Worm (Caenorhabditis elegans) whole organism, L2 larva: Measurements from ENCODE around the gene bnc-1.
A peak's percentile ranks its signal among the peaks of the same experiment; 100 is the strongest.

ENCODE experiments used
- F13H6.1 ChIP-seq: sonication (generic microtip); optimal IDR thresholded peaks from 2 replicates; lab custom pipeline; 2016; ENCODE audit warnings: missing genetic modification characterization, missing compliant biosample characterization
- ZK546.5 ChIP-seq: sonication (generic microtip); optimal IDR thresholded peaks from 2 replicates; lab custom pipeline; 2017; ENCODE audit warnings: missing biosample characterization, missing genetic modification characterization
- ceh-82 ChIP-seq: fragments of 150-350 bp; optimal IDR thresholded peaks from 2 replicates; lab custom pipeline; 2014; ENCODE audit warnings: missing biosample characterization, missing genetic modification characterization
- crh-2 ChIP-seq: sonication (generic microtip); optimal IDR thresholded peaks from 2 replicates; lab custom pipeline; 2017; ENCODE audit warnings: missing biosample characterization, missing genetic modification characterization
- egl-27 ChIP-seq: sonication (generic microtip); optimal IDR thresholded peaks from 3 replicates; lab custom pipeline; 2017; ENCODE audit warnings: missing biosample characterization, missing genetic modification reagents, missing genetic modification characterization
- gmeb-1 ChIP-seq: fragments of 150-350 bp; optimal IDR thresholded peaks from 2 replicates; lab custom pipeline; 2014; ENCODE audit warnings: missing biosample characterization, missing genetic modification characterization
- lin-11 ChIP-seq: fragments of 150-350 bp; sonication (generic microtip); optimal IDR thresholded peaks from 2 replicates; lab custom pipeline; 2014; ENCODE audit warnings: missing biosample characterization, missing genetic modification characterization, inconsistent platforms, mixed read lengths
- mdl-1 ChIP-seq, 2 experiments: fragments of 150-350 bp in 1 of 2; sonication (generic microtip) in 1 of 2; optimal IDR thresholded peaks; 2 replicates each; lab custom pipeline; 2017; ENCODE audit warnings: missing biosample characterization in 2 of 2, missing genetic modification characterization in 2 of 2
- nhr-12 ChIP-seq: fragments of 150-350 bp; optimal IDR thresholded peaks from 2 replicates; lab custom pipeline; 2014; ENCODE audit warnings: missing biosample characterization, missing genetic modification characterization
- nhr-129 ChIP-seq: fragments of 150-350 bp; optimal IDR thresholded peaks from 2 replicates; lab custom pipeline; 2014; ENCODE audit warnings: missing biosample characterization, missing genetic modification characterization
- nhr-21 ChIP-seq: fragments of 150-350 bp; optimal IDR thresholded peaks from 2 replicates; lab custom pipeline; 2014; ENCODE audit warnings: missing biosample characterization, missing genetic modification characterization
- nhr-25 ChIP-seq: fragments of 150-350 bp; sonication (generic microtip); optimal IDR thresholded peaks from 3 replicates; lab custom pipeline; 2014; ENCODE audit warnings: missing biosample characterization, missing genetic modification characterization
- nhr-6 ChIP-seq: fragments of 150-350 bp; optimal IDR thresholded peaks from 2 replicates; lab custom pipeline; 2014; ENCODE audit warnings: missing biosample characterization, missing genetic modification characterization
- nhr-77 ChIP-seq: fragments of 150-350 bp; optimal IDR thresholded peaks from 2 replicates; lab custom pipeline; 2014; ENCODE audit warnings: missing biosample characterization, missing genetic modification characterization
- skn-1 ChIP-seq: sonication (generic microtip); optimal IDR thresholded peaks from 2 replicates; lab custom pipeline; 2017; ENCODE audit warnings: missing biosample characterization, missing genetic modification characterization
- sma-9 ChIP-seq, 2 experiments: fragments of 150-350 bp in 1 of 2; sonication (generic microtip) in 1 of 2; optimal IDR thresholded peaks; 2 replicates each; lab custom pipeline; 2014 to 2016; ENCODE audit warnings: missing genetic modification characterization in 2 of 2, mild to moderate bottlenecking in 1 of 2, missing biosample characterization in 1 of 2, missing compliant biosample characterization in 1 of 2, missing genetic modification reagents in 1 of 2, moderate library complexity in 1 of 2
- snpc-4 ChIP-seq: fragments of 150-350 bp; optimal IDR thresholded peaks from 2 replicates; lab custom pipeline; 2014; ENCODE audit warnings: missing biosample characterization, missing genetic modification characterization
- unc-39 ChIP-seq: fragments of 150-350 bp; optimal IDR thresholded peaks from 2 replicates; lab custom pipeline; 2014; ENCODE audit warnings: missing biosample characterization, missing genetic modification characterization
- unc-62 ChIP-seq: fragments of 150-350 bp; optimal IDR thresholded peaks from 2 replicates; lab custom pipeline; 2014; ENCODE audit warnings: missing biosample characterization, missing genetic modification reagents, missing genetic modification characterization
- ztf-4 ChIP-seq: fragments of 150-350 bp; optimal IDR thresholded peaks from 2 replicates; lab custom pipeline; 2014; ENCODE audit warnings: missing biosample characterization, missing genetic modification characterization

bnc-1 gene

DNA sequence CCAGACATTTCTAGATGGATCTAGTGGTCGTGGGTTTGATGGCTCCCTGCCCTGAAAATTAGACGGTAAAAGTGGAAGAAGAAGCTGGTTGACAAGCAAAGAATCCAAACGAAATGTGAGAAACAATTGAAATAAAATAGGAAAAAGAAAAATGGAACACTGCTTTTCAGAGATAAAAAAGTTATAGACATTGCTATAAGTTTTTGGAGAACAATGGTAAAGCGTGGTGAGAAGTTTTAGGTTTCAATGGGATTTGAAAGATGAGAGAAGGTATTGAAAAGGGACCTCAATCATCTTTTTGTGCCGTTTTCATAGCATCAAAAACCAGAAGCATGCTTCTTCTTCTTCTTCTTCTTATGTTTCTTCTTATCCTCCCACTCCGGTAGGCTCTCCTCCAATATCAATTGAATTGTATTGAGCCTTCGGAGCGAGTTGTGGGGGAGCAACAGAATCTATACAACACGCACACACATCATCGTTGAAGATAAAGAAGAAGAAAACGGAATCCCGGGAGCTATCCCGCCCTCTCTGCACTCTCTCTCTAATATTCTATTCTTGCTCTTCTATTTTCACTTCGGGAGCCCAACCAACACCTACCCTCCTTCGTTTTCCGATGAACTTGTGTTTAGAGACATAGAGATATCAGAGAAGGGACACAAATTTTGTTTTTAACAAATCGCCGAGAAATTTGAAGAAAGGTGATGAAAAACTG, 42.4 kb downstream of the bnc-1 start, which contains the start of gene myo-3:
myo-3 (minus strand) TSS at position 51 of the 712 bp plus-strand sequence.
- TF ChIP-seq nhr-25 (tag; lab: Kevin White, UChicago) (no peak), ceh-82 (tag; lab: Kevin White, UChicago) (no peak), gmeb-1 (tag; lab: Kevin White, UChicago) (no peak), nhr-77 (tag; lab: Kevin White, UChicago) (no peak), nhr-6 (tag; lab: Kevin White, UChicago) (no peak), nhr-12 (tag; lab: Kevin White, UChicago) (no peak), nhr-129 (tag; lab: Kevin White, UChicago) (peak; percentile 28), F13H6.1 (peak; percentile 73), unc-39 (no peak), ztf-4 (tag; lab: Kevin White, UChicago) (no peak), egl-27 (no peak), sma-9 (GFP tag; optimal IDR thresholded peaks at IDR 0.05; lab: Kevin White, UChicago) (peak; percentile 1), sma-9 (tag; optimal IDR thresholded peaks at IDR 0.05; lab: Kevin White, UChicago) (no peak), ZK546.5 (tag; lab: Kevin White, UChicago) (no peak), mdl-1 (tag; optimal IDR thresholded peaks at IDR 0.05; lab: Kevin White, UChicago) (no peak)

DNA sequence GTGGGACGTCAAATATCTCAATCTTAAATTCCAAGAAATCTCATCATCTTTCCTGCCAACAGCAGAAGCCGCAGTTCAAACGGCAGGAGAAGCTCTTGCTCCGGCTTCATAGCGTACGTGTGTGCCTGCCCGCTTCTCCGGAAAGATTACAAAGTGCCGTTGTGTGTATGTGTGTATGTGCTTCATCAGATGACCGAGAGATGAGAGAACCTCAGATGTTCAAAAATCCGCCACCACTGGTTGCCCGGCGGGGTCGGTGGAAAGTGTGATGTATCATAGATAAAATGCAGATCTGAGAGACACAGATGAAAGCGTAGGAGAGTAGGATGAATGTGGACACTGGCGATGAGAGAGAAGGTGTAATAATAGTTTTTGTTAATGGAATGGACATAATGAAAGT, 43.4 kb downstream of the bnc-1 start:
- no peak for TF ChIP-seq nhr-12 (tag; lab: Kevin White, UChicago)
- peak; percentile 39 for TF ChIP-seq sma-9 (GFP tag; optimal IDR thresholded peaks at IDR 0.05; lab: Kevin White, UChicago)
- no peak for TF ChIP-seq sma-9 (tag; optimal IDR thresholded peaks at IDR 0.05; lab: Kevin White, UChicago)
- TF ChIP-seq F13H6.1, result peak; percentile 76
- TF ChIP-seq unc-62 (GFP tag; lab: Kevin White, UChicago), result no peak
- TF ChIP-seq snpc-4 (tag; lab: Kevin White, UChicago), result no peak
- TF ChIP-seq egl-27, result no peak
- no peak for TF ChIP-seq skn-1
- peak; percentile 54 for TF ChIP-seq nhr-129 (tag; lab: Kevin White, UChicago)
- no peak for TF ChIP-seq ceh-82 (tag; lab: Kevin White, UChicago)
- TF ChIP-seq crh-2, result no peak
- no peak for TF ChIP-seq nhr-21 (tag; lab: Kevin White, UChicago)
- no peak for TF ChIP-seq lin-11 (tag; lab: Kevin White, UChicago)
- TF ChIP-seq, all 48 proteins: peak for 3
